Worm (Caenorhabditis elegans) whole organism, L2 larva: ENCODE measurements around the gene anmt-1.

Experiments used
- F13H6.1 ChIP-seq: sonication (generic microtip); optimal IDR thresholded peaks from 2 replicates; lab custom pipeline; 2016; ENCODE audit warnings: missing genetic modification characterization, missing compliant biosample characterization
- R02D3.7 ChIP-seq: fragments of 150-350 bp; optimal IDR thresholded peaks from 2 replicates; lab custom pipeline; 2014; ENCODE audit warnings: missing biosample characterization, missing genetic modification characterization
- Y55F3AM.14 ChIP-seq: fragments of 200-800 bp; sonication (Bioruptor generic); optimal IDR thresholded peaks from 2 replicates; lab custom pipeline; 2018; ENCODE audit warnings: mild to moderate bottlenecking, missing genetic modification characterization, missing compliant biosample characterization
- ZK546.5 ChIP-seq: sonication (generic microtip); optimal IDR thresholded peaks from 2 replicates; lab custom pipeline; 2017; ENCODE audit warnings: missing biosample characterization, missing genetic modification characterization
- alr-1 ChIP-seq: fragments of 150-350 bp; optimal IDR thresholded peaks from 2 replicates; lab custom pipeline; 2014; ENCODE audit warnings: missing biosample characterization, missing genetic modification characterization
- aly-2 ChIP-seq: fragments of 150-350 bp; optimal IDR thresholded peaks from 2 replicates; lab custom pipeline; 2014; ENCODE audit warnings: missing biosample characterization, missing genetic modification characterization
- ama-1 ChIP-seq: fragments of 150-350 bp; optimal IDR thresholded peaks from 2 replicates; lab custom pipeline; 2018; ENCODE audit warnings: inconsistent platforms
- blmp-1 ChIP-seq: sonication (generic microtip); optimal IDR thresholded peaks from 2 replicates; lab custom pipeline; 2017; ENCODE audit warnings: missing genetic modification characterization, mild to moderate bottlenecking, missing compliant biosample characterization, antibody characterized with exemption, moderate library complexity; ENCODE audit not compliant: insufficient read depth
- ceh-16 ChIP-seq: fragments of 150-350 bp; optimal IDR thresholded peaks from 2 replicates; lab custom pipeline; 2014; ENCODE audit warnings: missing biosample characterization, missing genetic modification characterization
- crh-2 ChIP-seq: sonication (generic microtip); optimal IDR thresholded peaks from 2 replicates; lab custom pipeline; 2017; ENCODE audit warnings: missing biosample characterization, missing genetic modification characterization
- dmd-4 ChIP-seq: sonication (generic microtip); optimal IDR thresholded peaks from 2 replicates; lab custom pipeline; 2017; ENCODE audit warnings: missing biosample characterization, missing genetic modification characterization
- egl-27 ChIP-seq: sonication (generic microtip); optimal IDR thresholded peaks from 3 replicates; lab custom pipeline; 2017; ENCODE audit warnings: missing biosample characterization, missing genetic modification reagents, missing genetic modification characterization
- elt-1 ChIP-seq: fragments of 150-350 bp; optimal IDR thresholded peaks from 2 replicates; lab custom pipeline; 2014; ENCODE audit warnings: missing biosample characterization, missing genetic modification characterization
- fos-1 ChIP-seq: fragments of 150-350 bp; optimal IDR thresholded peaks from 2 replicates; lab custom pipeline; 2014; ENCODE audit warnings: missing biosample characterization, missing genetic modification characterization
- gmeb-1 ChIP-seq: fragments of 150-350 bp; optimal IDR thresholded peaks from 2 replicates; lab custom pipeline; 2014; ENCODE audit warnings: missing biosample characterization, missing genetic modification characterization
- lin-11 ChIP-seq: fragments of 150-350 bp; sonication (generic microtip); optimal IDR thresholded peaks from 2 replicates; lab custom pipeline; 2014; ENCODE audit warnings: missing biosample characterization, missing genetic modification characterization, inconsistent platforms, mixed read lengths
- lin-39 ChIP-seq: fragments of 150-350 bp; optimal IDR thresholded peaks from 2 replicates; lab custom pipeline; 2014; ENCODE audit warnings: missing biosample characterization, missing genetic modification reagents, missing genetic modification characterization
- lsy-2 ChIP-seq, 2 experiments: fragments of 150-350 bp in 1 of 2; sonication (generic microtip) in 1 of 2; optimal IDR thresholded peaks; 2 replicates each; lab custom pipeline; 2014 to 2017; ENCODE audit warnings: missing biosample characterization in 2 of 2, missing genetic modification characterization in 2 of 2
- mab-5 ChIP-seq: fragments of 150-350 bp; optimal IDR thresholded peaks from 2 replicates; lab custom pipeline; 2014; ENCODE audit warnings: missing biosample characterization, missing genetic modification characterization
- mbf-1 ChIP-seq: sonication (generic microtip); optimal IDR thresholded peaks from 2 replicates; lab custom pipeline; 2017; ENCODE audit warnings: missing biosample characterization, missing genetic modification characterization
- mdl-1 ChIP-seq, 2 experiments: fragments of 150-350 bp in 1 of 2; sonication (generic microtip) in 1 of 2; optimal IDR thresholded peaks; 2 replicates each; lab custom pipeline; 2017; ENCODE audit warnings: missing biosample characterization in 2 of 2, missing genetic modification characterization in 2 of 2
- nhr-10 ChIP-seq: sonication (generic microtip); optimal IDR thresholded peaks from 2 replicates; lab custom pipeline; 2017; ENCODE audit warnings: missing biosample characterization, missing genetic modification characterization
- nhr-11 ChIP-seq: fragments of 150-350 bp; optimal IDR thresholded peaks from 2 replicates; lab custom pipeline; 2014; ENCODE audit warnings: missing biosample characterization, missing genetic modification characterization
- nhr-129 ChIP-seq: fragments of 150-350 bp; optimal IDR thresholded peaks from 2 replicates; lab custom pipeline; 2014; ENCODE audit warnings: missing biosample characterization, missing genetic modification characterization
- nhr-21 ChIP-seq: fragments of 150-350 bp; optimal IDR thresholded peaks from 2 replicates; lab custom pipeline; 2014; ENCODE audit warnings: missing biosample characterization, missing genetic modification characterization
- nhr-23 ChIP-seq: fragments of 150-350 bp; optimal IDR thresholded peaks from 2 replicates; lab custom pipeline; 2014; ENCODE audit warnings: missing biosample characterization, missing genetic modification reagents, missing genetic modification characterization
- nhr-237 ChIP-seq: fragments of 150-350 bp; optimal IDR thresholded peaks from 2 replicates; lab custom pipeline; 2014; ENCODE audit warnings: missing biosample characterization, missing genetic modification characterization
- nhr-25 ChIP-seq: fragments of 150-350 bp; sonication (generic microtip); optimal IDR thresholded peaks from 3 replicates; lab custom pipeline; 2014; ENCODE audit warnings: missing biosample characterization, missing genetic modification characterization
- nhr-6 ChIP-seq: fragments of 150-350 bp; optimal IDR thresholded peaks from 2 replicates; lab custom pipeline; 2014; ENCODE audit warnings: missing biosample characterization, missing genetic modification characterization
- nhr-77 ChIP-seq: fragments of 150-350 bp; optimal IDR thresholded peaks from 2 replicates; lab custom pipeline; 2014; ENCODE audit warnings: missing biosample characterization, missing genetic modification characterization
- peb-1 ChIP-seq: fragments of 150-350 bp; optimal IDR thresholded peaks from 2 replicates; lab custom pipeline; 2014; ENCODE audit warnings: missing biosample characterization, missing genetic modification characterization
- sem-4 ChIP-seq: fragments of 150-350 bp; optimal IDR thresholded peaks from 2 replicates; lab custom pipeline; 2014; ENCODE audit warnings: missing biosample characterization, missing genetic modification reagents, missing genetic modification characterization
- skn-1 ChIP-seq: sonication (generic microtip); optimal IDR thresholded peaks from 2 replicates; lab custom pipeline; 2017; ENCODE audit warnings: missing biosample characterization, missing genetic modification characterization
- sma-3 ChIP-seq: sonication (generic microtip); optimal IDR thresholded peaks from 2 replicates; lab custom pipeline; 2016; ENCODE audit warnings: missing genetic modification reagents, missing genetic modification characterization, missing compliant biosample characterization
- sma-9 ChIP-seq, 2 experiments: fragments of 150-350 bp in 1 of 2; sonication (generic microtip) in 1 of 2; optimal IDR thresholded peaks; 2 replicates each; lab custom pipeline; 2014 to 2016; ENCODE audit warnings: missing genetic modification characterization in 2 of 2, mild to moderate bottlenecking in 1 of 2, missing biosample characterization in 1 of 2, missing compliant biosample characterization in 1 of 2, missing genetic modification reagents in 1 of 2, moderate library complexity in 1 of 2
- snpc-4 ChIP-seq: fragments of 150-350 bp; optimal IDR thresholded peaks from 2 replicates; lab custom pipeline; 2014; ENCODE audit warnings: missing biosample characterization, missing genetic modification characterization
- unc-39 ChIP-seq: fragments of 150-350 bp; optimal IDR thresholded peaks from 2 replicates; lab custom pipeline; 2014; ENCODE audit warnings: missing biosample characterization, missing genetic modification characterization
- unc-55 ChIP-seq: fragments of 150-350 bp; sonication (generic microtip); optimal IDR thresholded peaks from 3 replicates; lab custom pipeline; 2014; ENCODE audit warnings: missing biosample characterization, missing genetic modification reagents, missing genetic modification characterization
- zag-1 ChIP-seq: fragments of 150-350 bp; optimal IDR thresholded peaks from 2 replicates; lab custom pipeline; 2014; ENCODE audit warnings: missing biosample characterization, missing genetic modification characterization
- ztf-1 ChIP-seq: fragments of 200-800 bp; sonication (Bioruptor generic); conservative IDR thresholded peaks from 2 replicates; pipeline ENCODE4 v1.3.6; 2022; ENCODE audit warnings: missing genetic modification characterization, missing compliant biosample characterization
- ztf-11 ChIP-seq: sonication (generic microtip); optimal IDR thresholded peaks from 2 replicates; lab custom pipeline; 2017; ENCODE audit warnings: missing biosample characterization, missing genetic modification characterization
- ztf-4 ChIP-seq: fragments of 150-350 bp; optimal IDR thresholded peaks from 2 replicates; lab custom pipeline; 2014; ENCODE audit warnings: missing biosample characterization, missing genetic modification characterization

The anmt-1 gene

ce11 chrIII:8731310-8731709 is 46.7 kb downstream of the anmt-1 start, which contains the start of gene ZK370.4:
ZK370.4 (minus strand) TSS chrIII:8731410.
- no peak for TF ChIP-seq nhr-23 (tag; lab: Kevin White, UChicago)
- TF ChIP-seq dmd-4 (tag; lab: Kevin White, UChicago), result no peak
- no peak for TF ChIP-seq snpc-4 (tag; lab: Kevin White, UChicago)
- no peak for TF ChIP-seq lin-39 (tag; lab: Kevin White, UChicago)
- no peak for TF ChIP-seq mdl-1 (tag; optimal IDR thresholded peaks at IDR 0.05; lab: Kevin White, UChicago)
- no peak for TF ChIP-seq lsy-2 (tag; optimal IDR thresholded peaks at IDR 0.05; lab: Kevin White, UChicago)
- no peak for TF ChIP-seq alr-1 (tag; lab: Kevin White, UChicago)
- no peak for TF ChIP-seq ceh-16 (tag; lab: Kevin White, UChicago)
- TF ChIP-seq sem-4 (tag; lab: Kevin White, UChicago), result no peak
- no peak for TF ChIP-seq unc-39
- TF ChIP-seq nhr-25 (tag; lab: Kevin White, UChicago), result no peak
- no peak for TF ChIP-seq ama-1
- no peak for TF ChIP-seq unc-55 (GFP tag; lab: Kevin White, UChicago)
- TF ChIP-seq, all 48 proteins: peak for 0

- TF ChIP-seq ZK546.5 (tag; lab: Kevin White, UChicago), result no peak
- TF ChIP-seq Y55F3AM.14 (GFP tag; lab: Kevin White, UChicago), result no peak
- TF ChIP-seq ztf-11, result no peak
- no peak for TF ChIP-seq sem-4 (tag; lab: Kevin White, UChicago)
- TF ChIP-seq nhr-129 (tag; lab: Kevin White, UChicago), result no peak
- TF ChIP-seq mbf-1 (tag; lab: Kevin White, UChicago), result no peak
- TF ChIP-seq sma-3, result no peak
- no peak for TF ChIP-seq ceh-16 (tag; lab: Kevin White, UChicago)
- no peak for TF ChIP-seq peb-1 (tag; lab: Kevin White, UChicago)
- TF ChIP-seq blmp-1 (tag; lab: Kevin White, UChicago), result peak; percentile 28
- no peak for TF ChIP-seq nhr-10 (tag; lab: Kevin White, UChicago)
- TF ChIP-seq sma-9 (GFP tag; optimal IDR thresholded peaks at IDR 0.05; lab: Kevin White, UChicago), result peak; percentile 73
- TF ChIP-seq sma-9 (tag; optimal IDR thresholded peaks at IDR 0.05; lab: Kevin White, UChicago), result no peak
- TF ChIP-seq nhr-23 (tag; lab: Kevin White, UChicago), result no peak
- TF ChIP-seq ztf-4, result peak; percentile 54
- TF ChIP-seq crh-2, result no peak
- no peak for TF ChIP-seq nhr-11
- no peak for TF ChIP-seq fos-1
- TF ChIP-seq nhr-25 (tag; lab: Kevin White, UChicago), result peak; percentile 25
- no peak for TF ChIP-seq lin-11 (tag; lab: Kevin White, UChicago)
- no peak for TF ChIP-seq nhr-77 (tag; lab: Kevin White, UChicago)
- peak; percentile 2 for TF ChIP-seq F13H6.1 (tag; lab: Kevin White, UChicago)
- TF ChIP-seq nhr-237 (tag; lab: Kevin White, UChicago), result no peak
- no peak for TF ChIP-seq alr-1 (tag; lab: Kevin White, UChicago)
- TF ChIP-seq lsy-2 (tag; optimal IDR thresholded peaks at IDR 0.05; lab: Kevin White, UChicago), result peak in 1 of 2 experiments; percentile 18
- TF ChIP-seq egl-27, result no peak
- no peak for TF ChIP-seq unc-55 (GFP tag; lab: Kevin White, UChicago)
- TF ChIP-seq nhr-21 (tag; lab: Kevin White, UChicago), result no peak
- TF ChIP-seq mdl-1 (tag; optimal IDR thresholded peaks at IDR 0.05; lab: Kevin White, UChicago), result peak in 1 of 2 experiments; percentile 33
- no peak for TF ChIP-seq zag-1 (tag; lab: Kevin White, UChicago)
- no peak for TF ChIP-seq mab-5 (tag; lab: Kevin White, UChicago)
- no peak for TF ChIP-seq elt-1 (tag; lab: Kevin White, UChicago)
- no peak for TF ChIP-seq ztf-1 (GFP tag; lab: Robert Waterston, UW)
Observed at ce11 chrIII:8731973-8732372, 47.4 kb downstream of the anmt-1 start.

ce11 chrIII:8733237-8733636 is 48.6 kb downstream of the anmt-1 start:
- no peak for TF ChIP-seq elt-1 (tag; lab: Kevin White, UChicago)
- TF ChIP-seq mab-5 (tag; lab: Kevin White, UChicago), result no peak
- no peak for TF ChIP-seq R02D3.7 (tag; lab: Kevin White, UChicago)
- no peak for TF ChIP-seq sem-4 (tag; lab: Kevin White, UChicago)
- TF ChIP-seq gmeb-1 (tag; lab: Kevin White, UChicago), result no peak
- TF ChIP-seq sma-9 (GFP tag; optimal IDR thresholded peaks at IDR 0.05; lab: Kevin White, UChicago), result peak; percentile 76
- TF ChIP-seq sma-9 (tag; optimal IDR thresholded peaks at IDR 0.05; lab: Kevin White, UChicago), result no peak
- peak; percentile 38 for TF ChIP-seq nhr-6 (tag; lab: Kevin White, UChicago)
- no peak for TF ChIP-seq nhr-237 (tag; lab: Kevin White, UChicago)
- no peak for TF ChIP-seq mdl-1 (tag; optimal IDR thresholded peaks at IDR 0.05; lab: Kevin White, UChicago)
- TF ChIP-seq aly-2 (tag; lab: Kevin White, UChicago), result no peak
- TF ChIP-seq lin-39 (tag; lab: Kevin White, UChicago), result no peak
- no peak for TF ChIP-seq snpc-4 (tag; lab: Kevin White, UChicago)
- TF ChIP-seq blmp-1 (tag; lab: Kevin White, UChicago), result peak; percentile 55
- peak; percentile 5 for TF ChIP-seq F13H6.1 (tag; lab: Kevin White, UChicago)
- TF ChIP-seq skn-1 (tag; lab: Kevin White, UChicago), result no peak
- peak; percentile 75 for TF ChIP-seq nhr-129 (tag; lab: Kevin White, UChicago)
- peak in 1 of 2 experiments; percentile 15 for TF ChIP-seq lsy-2 (tag; optimal IDR thresholded peaks at IDR 0.05; lab: Kevin White, UChicago)
- peak; percentile 34 for TF ChIP-seq crh-2
- TF ChIP-seq fos-1, result peak; percentile 21
- TF ChIP-seq mbf-1 (tag; lab: Kevin White, UChicago), result no peak
- no peak for TF ChIP-seq ceh-16 (tag; lab: Kevin White, UChicago)
- TF ChIP-seq, all 48 proteins: peak for 8
